Worm (Caenorhabditis elegans): ENCODE results near the gene oac-42.

DNA sequence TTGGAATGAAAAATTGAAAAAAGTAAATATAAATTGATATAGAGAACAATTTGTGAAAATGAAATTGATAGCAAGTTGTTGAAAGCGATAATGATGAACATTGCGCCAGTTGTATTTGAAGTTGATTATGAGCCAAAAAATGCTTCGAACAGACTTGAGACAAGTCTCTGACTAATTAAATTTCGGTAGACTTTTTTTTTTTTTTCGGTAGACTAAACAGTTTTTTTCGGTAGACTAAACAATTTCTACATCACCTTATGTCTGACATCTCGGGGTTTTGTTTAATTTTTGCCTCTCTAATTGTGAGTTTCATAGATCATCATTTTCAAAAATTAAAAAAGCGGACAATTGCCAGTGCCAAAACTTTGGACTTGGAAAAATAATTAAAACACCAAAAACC is 51.0 kb downstream of the oac-42 start, which contains the start of gene srbc-54:
- no peak for TF ChIP-seq fkh-10 (GFP tag; optimal IDR thresholded peaks at IDR 0.05)
- no peak for TF ChIP-seq mes-2 (tag; optimal IDR thresholded peaks at IDR 0.05; ENCODE audit: poor library complexity, severe bottlenecking)
- no peak for TF ChIP-seq jun-1 (tag; optimal IDR thresholded peaks at IDR 0.05)
- TF ChIP-seq ama-1 (optimal IDR thresholded peaks at IDR 0.05): no peak
- no peak for TF ChIP-seq saeg-2 (GFP tag; IDR thresholded peaks at IDR 0.05)
- TF ChIP-seq arid-1 (GFP tag; conservative IDR thresholded peaks at IDR 0.05): no peak
- TF ChIP-seq ztf-7 (tag; optimal IDR thresholded peaks at IDR 0.05): no peak
- TF ChIP-seq R02D3.7 (tag; optimal IDR thresholded peaks at IDR 0.05): no peak
- no peak for TF ChIP-seq mep-1 (tag; optimal IDR thresholded peaks at IDR 0.05)
